Fruit fly (Drosophila melanogaster) whole organism, embryonic: ENCODE measurements around the gene inaE.

Source experiments
- Atf3 ChIP-seq: fragments of 200-800 bp; sonication (Bioruptor generic); optimal IDR thresholded peaks from 3 replicates; lab custom pipeline; 2016; ENCODE audit warnings: missing biosample characterization, missing genetic modification characterization
- BEAF-32 ChIP-seq: fragments of 200-800 bp; sonication (Bioruptor generic); optimal IDR thresholded peaks from 3 replicates; lab custom pipeline; 2017; ENCODE audit warnings: missing biosample characterization, missing genetic modification characterization, mild to moderate bottlenecking, moderate library complexity, missing genetic modification reagents
- C15 ChIP-seq: fragments of 200-800 bp; sonication (Bioruptor generic); IDR thresholded peaks from 3 replicates; pipeline ENCODE4 v1.3.6; 2022; ENCODE audit warnings: missing biosample characterization, missing genetic modification characterization
- CG1024 ChIP-seq: fragments of 200-800 bp; sonication (Bioruptor generic); IDR thresholded peaks from 2 replicates; pipeline ENCODE4 v1.3.6; 2022; ENCODE audit warnings: missing biosample characterization, missing genetic modification characterization
- CG10274 ChIP-seq: fragments of 200-800 bp; sonication (Bioruptor generic); optimal IDR thresholded peaks from 3 replicates; lab custom pipeline; 2017; ENCODE audit warnings: missing biosample characterization, mild to moderate bottlenecking, missing genetic modification characterization
- CG11085 ChIP-seq: fragments of 200-800 bp; sonication (Bioruptor generic); IDR thresholded peaks from 2 replicates; pipeline ENCODE4 v1.3.6; 2022; ENCODE audit warnings: missing biosample characterization, missing genetic modification characterization
- CG12071 ChIP-seq: fragments of 200-800 bp; sonication (Bioruptor generic); optimal IDR thresholded peaks from 3 replicates; lab custom pipeline; 2018; ENCODE audit warnings: missing biosample characterization, mild to moderate bottlenecking, missing genetic modification characterization
- CG14014 ChIP-seq: fragments of 200-800 bp; sonication (Bioruptor generic); IDR thresholded peaks from 2 replicates; pipeline ENCODE4 v1.3.6; 2022; ENCODE audit warnings: missing biosample characterization, missing genetic modification characterization
- CG15479 ChIP-seq: fragments of 200-800 bp; sonication (Bioruptor generic); optimal IDR thresholded peaks from 3 replicates; lab custom pipeline; 2019; ENCODE audit warnings: missing biosample characterization, mild to moderate bottlenecking, missing genetic modification characterization, moderate library complexity
- CG15514 ChIP-seq: fragments of 200-800 bp; sonication (Bioruptor generic); optimal IDR thresholded peaks from 3 replicates; lab custom pipeline; 2017; ENCODE audit warnings: missing biosample characterization, missing genetic modification characterization, mild to moderate bottlenecking, moderate library complexity, missing genetic modification reagents
- CG16813 ChIP-seq: fragments of 200-800 bp; sonication (Bioruptor generic); IDR thresholded peaks from 3 replicates; pipeline ENCODE4 v1.3.6; 2022; ENCODE audit warnings: missing biosample characterization, missing genetic modification characterization; ENCODE audit not compliant: partially characterized antibody
- CG2875 ChIP-seq: fragments of 200-800 bp; sonication (Bioruptor generic); optimal IDR thresholded peaks from 2 replicates; lab custom pipeline; 2017; ENCODE audit warnings: missing biosample characterization, mild to moderate bottlenecking, missing genetic modification characterization, missing genetic modification reagents
- CG31365 ChIP-seq: fragments of 200-800 bp; sonication (Bioruptor generic); optimal IDR thresholded peaks from 2 replicates; lab custom pipeline; 2018; ENCODE audit warnings: missing biosample characterization, mild to moderate bottlenecking, missing genetic modification characterization
- CG3163 ChIP-seq: fragments of 200-800 bp; sonication (Bioruptor generic); optimal IDR thresholded peaks from 3 replicates; lab custom pipeline; 2016; ENCODE audit warnings: missing biosample characterization, missing genetic modification characterization
- CG32767 ChIP-seq: fragments of 200-800 bp; sonication (Bioruptor generic); IDR thresholded peaks from 2 replicates; pipeline ENCODE4 v1.3.6; 2022; ENCODE audit warnings: missing biosample characterization, missing genetic modification characterization
- CG3847 ChIP-seq: fragments of 200-800 bp; sonication (Bioruptor generic); IDR thresholded peaks from 2 replicates; pipeline ENCODE4 v1.3.6; 2022; ENCODE audit warnings: missing biosample characterization, missing genetic modification characterization
- CG6765 ChIP-seq: fragments of 200-800 bp; sonication (Bioruptor generic); optimal IDR thresholded peaks from 3 replicates; lab custom pipeline; 2017; ENCODE audit warnings: missing biosample characterization, mild to moderate bottlenecking, missing genetic modification characterization
- CG7556 ChIP-seq: fragments of 200-800 bp; sonication (Bioruptor generic); optimal IDR thresholded peaks from 2 replicates; lab custom pipeline; 2017; ENCODE audit warnings: missing biosample characterization, mild to moderate bottlenecking, missing genetic modification characterization
- CG8388 ChIP-seq: fragments of 200-800 bp; sonication (Bioruptor generic); optimal IDR thresholded peaks from 2 replicates; lab custom pipeline; 2019; ENCODE audit warnings: missing biosample characterization, mild to moderate bottlenecking, missing genetic modification characterization, moderate library complexity
- CG8944 ChIP-seq: fragments of 200-800 bp; sonication (Bioruptor generic); optimal IDR thresholded peaks from 3 replicates; lab custom pipeline; 2016; ENCODE audit warnings: missing biosample characterization, missing genetic modification characterization
- CG9727 ChIP-seq: fragments of 200-800 bp; sonication (Bioruptor generic); optimal IDR thresholded peaks from 3 replicates; lab custom pipeline; 2017; ENCODE audit warnings: missing biosample characterization, mild to moderate bottlenecking, missing genetic modification characterization
- Camta ChIP-seq: fragments of 200-800 bp; sonication (Bioruptor generic); optimal IDR thresholded peaks from 2 replicates; lab custom pipeline; 2016; ENCODE audit warnings: missing biosample characterization, missing genetic modification characterization
- D ChIP-seq, 2 experiments: fragments of 200-800 bp in 1 of 2; fragments of >200 bp in 1 of 2; sonication (Bioruptor generic) in 1 of 2; optimal IDR thresholded peaks; 2 replicates in 1 of 2; 3 replicates in 1 of 2; lab custom pipeline; 2017; ENCODE audit warnings: mild to moderate bottlenecking in 1 of 2, missing biosample characterization in 1 of 2, missing genetic modification characterization in 1 of 2, missing genetic modification reagents in 1 of 2
- H2.0 ChIP-seq: fragments of 200-800 bp; sonication (Bioruptor generic); IDR thresholded peaks from 2 replicates; pipeline ENCODE4 v1.3.6; 2022; ENCODE audit warnings: missing biosample characterization, missing genetic modification characterization
- Hr3 ChIP-seq: fragments of 200-800 bp; sonication (Bioruptor generic); optimal IDR thresholded peaks from 3 replicates; lab custom pipeline; 2016; ENCODE audit warnings: missing biosample characterization, missing genetic modification characterization
- Lim3 ChIP-seq: fragments of 200-800 bp; sonication (Bioruptor generic); IDR thresholded peaks from 2 replicates; pipeline ENCODE4 v1.3.6; 2022; ENCODE audit warnings: missing biosample characterization, missing genetic modification characterization
- Max ChIP-seq: fragments of 200-800 bp; sonication (Bioruptor generic); optimal IDR thresholded peaks from 2 replicates; lab custom pipeline; 2016; ENCODE audit warnings: missing biosample characterization, mild to moderate bottlenecking, missing genetic modification characterization
- NK7.1 ChIP-seq: fragments of 200-800 bp; sonication (Bioruptor generic); optimal IDR thresholded peaks from 3 replicates; lab custom pipeline; 2016; ENCODE audit warnings: missing biosample characterization, missing genetic modification characterization
- Sox100B ChIP-seq: fragments of 200-800 bp; sonication (Bioruptor generic); optimal IDR thresholded peaks from 3 replicates; lab custom pipeline; 2018; ENCODE audit warnings: missing biosample characterization, mild to moderate bottlenecking, missing genetic modification characterization
- Stat92E ChIP-seq, 3 experiments: fragments of >200 bp in 2 of 3; fragments of 200-800 bp in 1 of 3; sonication (Bioruptor generic) in 1 of 3; optimal IDR thresholded peaks; 2 replicates each; lab custom pipeline; 2017 to 2019; ENCODE audit warnings: missing biosample characterization in 3 of 3, missing genetic modification characterization in 3 of 3, mild to moderate bottlenecking in 1 of 3, moderate library complexity in 1 of 3
- Xbp1 ChIP-seq: fragments of 200-800 bp; sonication (Bioruptor generic); optimal IDR thresholded peaks from 3 replicates; lab custom pipeline; 2016; ENCODE audit warnings: missing biosample characterization, mild to moderate bottlenecking, missing genetic modification characterization
- YL-1 ChIP-seq: fragments of 200-800 bp; sonication (Bioruptor generic); optimal IDR thresholded peaks from 3 replicates; lab custom pipeline; 2017; ENCODE audit warnings: missing biosample characterization, mild to moderate bottlenecking, missing genetic modification characterization
- chif ChIP-seq, 2 experiments: fragments of 200-800 bp; sonication (Bioruptor generic); optimal IDR thresholded peaks; 3 replicates each; lab custom pipeline; 2016; ENCODE audit warnings: missing biosample characterization in 2 of 2, missing genetic modification characterization in 2 of 2
- gem ChIP-seq: fragments of 200-800 bp; sonication (Bioruptor generic); optimal IDR thresholded peaks from 2 replicates; lab custom pipeline; 2019; ENCODE audit warnings: missing biosample characterization, mild to moderate bottlenecking, missing genetic modification characterization, moderate library complexity
- h ChIP-seq: fragments of >200 bp; optimal IDR thresholded peaks from 2 replicates; lab custom pipeline; 2017
- kay ChIP-seq: fragments of 200-800 bp; sonication (Bioruptor generic); optimal IDR thresholded peaks from 2 replicates; lab custom pipeline; 2016; ENCODE audit warnings: missing biosample characterization, missing genetic modification characterization
- ken ChIP-seq: fragments of 200-800 bp; sonication (Bioruptor generic); IDR thresholded peaks from 3 replicates; pipeline ENCODE4 v1.3.6; 2022; ENCODE audit warnings: missing biosample characterization, missing genetic modification characterization
- knrl ChIP-seq: fragments of 200-800 bp; sonication (Bioruptor generic); IDR thresholded peaks from 3 replicates; pipeline ENCODE4 v1.3.6; 2022; ENCODE audit warnings: missing biosample characterization, missing genetic modification characterization; ENCODE audit not compliant: partially characterized antibody
- lov ChIP-seq, 2 experiments: fragments of 200-800 bp in 1 of 2; fragments of >200 bp in 1 of 2; sonication (Bioruptor generic) in 1 of 2; IDR thresholded peaks in 1 of 2; optimal IDR thresholded peaks in 1 of 2; 2 replicates in 1 of 2; 3 replicates in 1 of 2; pipeline versions ENCODE4 v1.3.6 to Lab custom; 2017 to 2022; ENCODE audit warnings: missing biosample characterization in 1 of 2, missing genetic modification characterization in 1 of 2
- nmo ChIP-seq: fragments of 200-800 bp; sonication (Bioruptor generic); optimal IDR thresholded peaks from 2 replicates; lab custom pipeline; 2018; ENCODE audit warnings: missing biosample characterization, mild to moderate bottlenecking, missing genetic modification characterization, moderate library complexity
- pfk ChIP-seq: fragments of 200-800 bp; sonication (Bioruptor generic); optimal IDR thresholded peaks from 2 replicates; lab custom pipeline; 2018; ENCODE audit warnings: missing biosample characterization, mild to moderate bottlenecking, missing genetic modification characterization, moderate library complexity
- ranshi ChIP-seq: fragments of 200-800 bp; sonication (Bioruptor generic); IDR thresholded peaks from 2 replicates; pipeline ENCODE4 v1.3.6; 2022; ENCODE audit warnings: missing biosample characterization, missing genetic modification characterization
- row ChIP-seq: fragments of 200-800 bp; sonication (Bioruptor generic); IDR thresholded peaks from 3 replicates; pipeline ENCODE4 v1.3.6; 2022; ENCODE audit warnings: missing biosample characterization, missing genetic modification characterization
- ssp ChIP-seq: fragments of 200-800 bp; sonication (Bioruptor generic); IDR thresholded peaks from 2 replicates; pipeline ENCODE4 v1.3.6; 2022; ENCODE audit warnings: missing biosample characterization, missing genetic modification characterization
- sug ChIP-seq: fragments of 200-800 bp; optimal IDR thresholded peaks from 2 replicates; lab custom pipeline; 2019; ENCODE audit warnings: missing biosample characterization, mild to moderate bottlenecking, missing genetic modification characterization, moderate library complexity
- tgo ChIP-seq: fragments of 200-800 bp; sonication (Bioruptor generic); IDR thresholded peaks from 3 replicates; pipeline ENCODE4 v1.3.6; 2022; ENCODE audit warnings: missing biosample characterization, missing genetic modification characterization
- tin ChIP-seq: fragments of 200-800 bp; sonication (Bioruptor generic); optimal IDR thresholded peaks from 3 replicates; lab custom pipeline; 2016; ENCODE audit warnings: missing biosample characterization, missing genetic modification characterization
- vfl ChIP-seq: fragments of 200-800 bp; sonication (Bioruptor generic); optimal IDR thresholded peaks from 2 replicates; lab custom pipeline; 2016; ENCODE audit warnings: missing biosample characterization, missing genetic modification characterization

Gene inaE

dm6 chrX:13781739-13782502, 1.6 kb upstream of the inaE start, which contains the start of the genes CtsB and amrt (continued):
- TF ChIP-seq CG9727 (GFP tag; lab: Kevin White, UChicago) (peak; percentile 47), tgo (GFP tag; lab: Robert Waterston, UW) (0 out of 3 replicates have a peak, but pooled peaks have one; percentile 28), pfk (no peak), sug (peak; percentile 66), CG32767 (GFP tag; lab: Robert Waterston, UW) (no peak), Lim3 (GFP tag; lab: Robert Waterston, UW) (no peak), nmo (peak; percentile 76), D (optimal IDR thresholded peaks at IDR 0.05; lab: Kevin White, UChicago) (no peak), D (GFP tag; optimal IDR thresholded peaks at IDR 0.05; lab: Kevin White, UChicago) (no peak), ssp (GFP tag; lab: Robert Waterston, UW) (peak; percentile 53; the same call in 1 of the 2 replicates), YL-1 (GFP tag; lab: Kevin White, UChicago) (peak; percentile 51), knrl (peak; percentile 92; the same call in 2 of the 3 replicates), Atf3 (GFP tag; lab: Kevin White, UChicago) (peak; percentile 6), tin (GFP tag; lab: Kevin White, UChicago) (peak; percentile 18), H2.0 (GFP tag; lab: Robert Waterston, UW) (no peak), NK7.1 (GFP tag; lab: Kevin White, UChicago) (no peak), CG2875 (GFP tag; lab: Kevin White, UChicago) (no peak), CG11085 (GFP tag; lab: Robert Waterston, UW) (no peak), BEAF-32 (peak; percentile 93), CG8944 (GFP tag; lab: Kevin White, UChicago) (no peak), Sox100B (no peak), row (peak; percentile 94), CG1024 (no peak), CG6765 (GFP tag; lab: Kevin White, UChicago) (no peak), ranshi (no peak), kay (GFP tag; lab: Kevin White, UChicago) (peak; percentile 28), h (lab: Kevin White, UChicago) (no peak), Hr3 (GFP tag; lab: Kevin White, UChicago) (peak; percentile 17), CG3847 (GFP tag; lab: Robert Waterston, UW) (peak; percentile 60), CG15514 (GFP tag; lab: Kevin White, UChicago) (peak; percentile 79), Camta (GFP tag; lab: Kevin White, UChicago) (peak; percentile 51), CG10274 (GFP tag; lab: Kevin White, UChicago) (no peak), CG7556 (no peak), C15 (no peak), CG31365 (tag; lab: Kevin White, UChicago) (no peak), vfl (GFP tag; lab: Kevin White, UChicago) (no peak), ken (GFP tag; lab: Robert Waterston, UW) (no peak), CG16813 (GFP tag; lab: Robert Waterston, UW) (peak; percentile 91), Xbp1 (GFP tag; lab: Kevin White, UChicago) (peak; percentile 52), CG8388 (peak; percentile 12), CG12071 (no peak), gem (tag; lab: Kevin White, UChicago) (peak; percentile 47), CG14014 (GFP tag; lab: Robert Waterston, UW) (no peak), Max (GFP tag; lab: Kevin White, UChicago) (peak; percentile 39), chif (GFP tag; optimal IDR thresholded peaks at IDR 0.05; lab: Kevin White, UChicago) (peak; percentile 23 to 33), lov (optimal IDR thresholded peaks at IDR 0.05; lab: Kevin White, UChicago) (no peak), lov (GFP tag; IDR thresholded peaks at IDR 0.05; lab: Robert Waterston, UW) (no peak), Stat92E (GFP tag; optimal IDR thresholded peaks at IDR 0.05; lab: Kevin White, UChicago) (no peak), CG3163 (GFP tag; lab: Kevin White, UChicago) (peak; percentile 88), CG15479 (GFP tag; lab: Kevin White, UChicago) (no peak)
